Worm (Caenorhabditis elegans): Measurements from ENCODE around the gene W09G10.9.

DNA sequence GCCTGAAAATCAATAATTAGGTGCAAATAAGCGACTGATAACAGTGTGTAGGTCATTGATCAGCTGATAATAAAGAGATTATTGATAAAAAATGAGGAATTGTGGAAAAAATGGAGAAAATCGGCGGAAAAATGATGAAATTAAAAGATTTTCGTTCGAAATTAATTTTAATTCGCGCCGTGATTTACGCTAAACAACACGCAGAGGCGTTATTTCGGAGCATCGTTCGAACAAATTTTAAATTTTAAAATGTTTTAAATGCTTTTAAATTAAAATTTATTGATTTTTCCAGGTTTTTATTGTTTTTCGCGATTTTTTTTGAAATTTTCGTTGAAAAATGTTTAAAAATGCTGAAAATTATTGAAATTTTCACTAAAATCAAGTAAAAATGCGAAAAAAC, 22.2 kb upstream of the W09G10.9 start, which contains the start of gene Y49F6B.9:
- TF ChIP-seq B0310.2 (tag; optimal IDR thresholded peaks at IDR 0.05) (no peak), ama-1 (optimal IDR thresholded peaks at IDR 0.05) (no peak), pes-1 (GFP tag; IDR thresholded peaks at IDR 0.05) (no peak)
